Fruit fly (Drosophila melanogaster) whole organism, embryonic: Measurements from ENCODE around the gene CG6142.
A peak's percentile ranks its signal among the peaks of the same experiment; 100 is the strongest.

ENCODE experiments used
- B-H2 ChIP-seq: fragments of 200-800 bp; sonication (Bioruptor generic); optimal IDR thresholded peaks from 2 replicates; lab custom pipeline; 2018; ENCODE audit warnings: missing biosample characterization, mild to moderate bottlenecking, missing genetic modification characterization
- Bteb2 ChIP-seq: fragments of 200-800 bp; sonication (Bioruptor generic); optimal IDR thresholded peaks from 2 replicates; lab custom pipeline; 2016; ENCODE audit warnings: missing biosample characterization, missing genetic modification characterization
- C15 ChIP-seq: fragments of 200-800 bp; sonication (Bioruptor generic); IDR thresholded peaks from 3 replicates; pipeline ENCODE4 v1.3.6; 2022; ENCODE audit warnings: missing biosample characterization, missing genetic modification characterization
- CG10267 ChIP-seq: fragments of 200-800 bp; sonication (Bioruptor generic); optimal IDR thresholded peaks from 2 replicates; lab custom pipeline; 2018; ENCODE audit warnings: missing biosample characterization, mild to moderate bottlenecking, missing genetic modification characterization, moderate library complexity
- CG10274 ChIP-seq: fragments of 200-800 bp; sonication (Bioruptor generic); optimal IDR thresholded peaks from 3 replicates; lab custom pipeline; 2017; ENCODE audit warnings: missing biosample characterization, mild to moderate bottlenecking, missing genetic modification characterization
- CG10366 ChIP-seq: fragments of 200-800 bp; sonication (Bioruptor generic); IDR thresholded peaks from 2 replicates; pipeline ENCODE4 v1.3.6; 2022; ENCODE audit warnings: missing biosample characterization, missing genetic modification characterization
- CG10565 ChIP-seq: fragments of 200-800 bp; sonication (Bioruptor generic); optimal IDR thresholded peaks from 3 replicates; lab custom pipeline; 2016; ENCODE audit warnings: missing biosample characterization, mild to moderate bottlenecking, missing genetic modification characterization
- CG10654 ChIP-seq: fragments of 200-800 bp; sonication (Bioruptor generic); optimal IDR thresholded peaks from 2 replicates; lab custom pipeline; 2016; ENCODE audit warnings: missing biosample characterization, missing genetic modification characterization
- CG11398 ChIP-seq: fragments of 200-800 bp; sonication (Bioruptor generic); optimal IDR thresholded peaks from 2 replicates; lab custom pipeline; 2016; ENCODE audit warnings: missing biosample characterization, missing genetic modification characterization
- CG11456 ChIP-seq: fragments of 200-800 bp; sonication (Bioruptor generic); IDR thresholded peaks from 3 replicates; pipeline ENCODE4 v1.3.6; 2022; ENCODE audit warnings: missing biosample characterization, missing genetic modification characterization
- CG1233 ChIP-seq: fragments of 200-800 bp; sonication (Bioruptor generic); optimal IDR thresholded peaks from 4 replicates; lab custom pipeline; 2018; ENCODE audit warnings: missing biosample characterization, mild to moderate bottlenecking, missing genetic modification characterization
- CG14050 ChIP-seq: fragments of 200-800 bp; sonication (Bioruptor generic); IDR thresholded peaks from 3 replicates; pipeline ENCODE4 v1.3.6; 2022; ENCODE audit warnings: missing biosample characterization, missing genetic modification characterization
- CG14710 ChIP-seq: fragments of 200-800 bp; sonication (Bioruptor generic); optimal IDR thresholded peaks from 3 replicates; lab custom pipeline; 2019; ENCODE audit warnings: missing biosample characterization, mild to moderate bottlenecking, missing genetic modification characterization, moderate library complexity
- CG15011 ChIP-seq: fragments of 200-800 bp; sonication (Bioruptor generic); optimal IDR thresholded peaks from 3 replicates; lab custom pipeline; 2018; ENCODE audit warnings: missing biosample characterization, mild to moderate bottlenecking, missing genetic modification characterization
- CG1602 ChIP-seq: fragments of 200-800 bp; sonication (Bioruptor generic); optimal IDR thresholded peaks from 3 replicates; lab custom pipeline; 2016; ENCODE audit warnings: missing biosample characterization, missing genetic modification characterization
- CG16779 ChIP-seq: fragments of 200-800 bp; sonication (Bioruptor generic); IDR thresholded peaks from 2 replicates; pipeline ENCODE4 v1.3.6; 2022; ENCODE audit warnings: missing biosample characterization, missing genetic modification characterization
- CG17361 ChIP-seq: fragments of 200-800 bp; sonication (Bioruptor generic); IDR thresholded peaks from 3 replicates; pipeline ENCODE4 v1.3.6; 2022; ENCODE audit warnings: missing biosample characterization, missing genetic modification characterization
- CG2678 ChIP-seq: fragments of 200-800 bp; sonication (Bioruptor generic); optimal IDR thresholded peaks from 3 replicates; lab custom pipeline; 2019; ENCODE audit warnings: missing biosample characterization, mild to moderate bottlenecking, missing genetic modification characterization, moderate library complexity
- CG30020 ChIP-seq: fragments of 200-800 bp; optimal IDR thresholded peaks from 2 replicates; lab custom pipeline; 2019; ENCODE audit warnings: missing biosample characterization, mild to moderate bottlenecking, missing genetic modification characterization, moderate library complexity
- CG30403 ChIP-seq: fragments of 200-800 bp; sonication (Bioruptor generic); optimal IDR thresholded peaks from 3 replicates; lab custom pipeline; 2016; ENCODE audit warnings: missing biosample characterization, missing genetic modification characterization
- CG31388 ChIP-seq: fragments of 200-800 bp; sonication (Bioruptor generic); optimal IDR thresholded peaks from 2 replicates; lab custom pipeline; 2016; ENCODE audit warnings: missing biosample characterization, missing genetic modification characterization
- CG34376 ChIP-seq: fragments of 200-800 bp; sonication (Bioruptor generic); optimal IDR thresholded peaks from 2 replicates; lab custom pipeline; 2018; ENCODE audit warnings: missing biosample characterization, mild to moderate bottlenecking, missing genetic modification characterization
- CG4424 ChIP-seq: fragments of 200-800 bp; sonication (Bioruptor generic); optimal IDR thresholded peaks from 3 replicates; lab custom pipeline; 2016; ENCODE audit warnings: missing biosample characterization, missing genetic modification characterization
- CG6254 ChIP-seq: fragments of 200-800 bp; sonication (Bioruptor generic); optimal IDR thresholded peaks from 3 replicates; lab custom pipeline; 2017; ENCODE audit warnings: mild to moderate bottlenecking, missing biosample characterization, missing genetic modification reagents, missing genetic modification characterization
- CG6683 ChIP-seq: fragments of 200-800 bp; sonication (Bioruptor generic); optimal IDR thresholded peaks from 2 replicates; lab custom pipeline; 2017; ENCODE audit warnings: missing biosample characterization, mild to moderate bottlenecking, missing genetic modification characterization, missing genetic modification reagents
- E2f1 ChIP-seq: fragments of 200-800 bp; sonication (Bioruptor generic); IDR thresholded peaks from 2 replicates; pipeline ENCODE4 v1.3.6; 2022; ENCODE audit warnings: missing biosample characterization, missing genetic modification characterization
- MBD-R2 ChIP-seq: fragments of 200-800 bp; sonication (Bioruptor generic); IDR thresholded peaks from 2 replicates; pipeline ENCODE4 v1.3.6; 2022; ENCODE audit warnings: missing biosample characterization, missing genetic modification characterization
- Meics ChIP-seq: fragments of 200-800 bp; sonication (Bioruptor generic); optimal IDR thresholded peaks from 2 replicates; lab custom pipeline; 2017; ENCODE audit warnings: missing biosample characterization, mild to moderate bottlenecking, missing genetic modification characterization
- NFAT ChIP-seq: fragments of 200-800 bp; sonication (Bioruptor generic); IDR thresholded peaks from 2 replicates; pipeline ENCODE4 v1.3.6; 2022; ENCODE audit warnings: missing biosample characterization, missing genetic modification characterization
- Nf-YB ChIP-seq: fragments of 200-800 bp; sonication (Bioruptor generic); optimal IDR thresholded peaks from 3 replicates; lab custom pipeline; 2019; ENCODE audit warnings: missing biosample characterization, mild to moderate bottlenecking, missing genetic modification characterization, moderate library complexity
- Oaz ChIP-seq: fragments of 200-800 bp; sonication (Bioruptor generic); IDR thresholded peaks from 2 replicates; pipeline ENCODE4 v1.3.6; 2022; ENCODE audit warnings: missing biosample characterization, missing genetic modification characterization
- Opbp ChIP-seq: fragments of 200-800 bp; sonication (Bioruptor generic); IDR thresholded peaks from 3 replicates; pipeline ENCODE4 v1.3.6; 2022; ENCODE audit warnings: missing biosample characterization, missing genetic modification characterization; ENCODE audit not compliant: partially characterized antibody
- Scr ChIP-seq: fragments of 200-800 bp; sonication (Bioruptor generic); IDR thresholded peaks from 2 replicates; pipeline ENCODE4 v1.3.6; 2022; ENCODE audit warnings: missing biosample characterization, missing genetic modification characterization; ENCODE audit not compliant: partially characterized antibody
- Sin3A ChIP-seq: fragments of >200 bp; optimal IDR thresholded peaks from 2 replicates; lab custom pipeline; 2018
- Vsx1 ChIP-seq: fragments of 200-800 bp; sonication (Bioruptor generic); optimal IDR thresholded peaks from 2 replicates; lab custom pipeline; 2017; ENCODE audit warnings: missing biosample characterization, mild to moderate bottlenecking, missing genetic modification characterization, missing genetic modification reagents
- ap ChIP-seq: fragments of 200-800 bp; sonication (Bioruptor generic); IDR thresholded peaks from 2 replicates; pipeline ENCODE4 v1.3.6; 2022; ENCODE audit warnings: missing biosample characterization, missing genetic modification characterization
- ash1 ChIP-seq: fragments of 200-800 bp; sonication (Bioruptor generic); optimal IDR thresholded peaks from 2 replicates; lab custom pipeline; 2018; ENCODE audit warnings: missing biosample characterization, mild to moderate bottlenecking, missing genetic modification characterization
- bigmax ChIP-seq: fragments of 200-800 bp; sonication (Bioruptor generic); optimal IDR thresholded peaks from 2 replicates; lab custom pipeline; 2018; ENCODE audit warnings: missing biosample characterization, mild to moderate bottlenecking, missing genetic modification characterization
- cato ChIP-seq: fragments of 200-800 bp; sonication (Bioruptor generic); optimal IDR thresholded peaks from 2 replicates; lab custom pipeline; 2016; ENCODE audit warnings: missing biosample characterization, missing genetic modification characterization, borderline replicate concordance
- corto ChIP-seq: fragments of 200-800 bp; sonication (Bioruptor generic); optimal IDR thresholded peaks from 2 replicates; lab custom pipeline; 2016; ENCODE audit warnings: missing biosample characterization, mild to moderate bottlenecking, missing genetic modification characterization, moderate library complexity
- dmrt99B ChIP-seq: fragments of 200-800 bp; sonication (Bioruptor generic); optimal IDR thresholded peaks from 2 replicates; lab custom pipeline; 2018; ENCODE audit warnings: missing biosample characterization, mild to moderate bottlenecking, missing genetic modification characterization, moderate library complexity
- ham ChIP-seq: fragments of 200-800 bp; sonication (Bioruptor generic); IDR thresholded peaks from 2 replicates; pipeline ENCODE4 v1.3.6; 2022; ENCODE audit warnings: missing biosample characterization, missing genetic modification characterization
- her ChIP-seq: fragments of 200-800 bp; sonication (Bioruptor generic); optimal IDR thresholded peaks from 2 replicates; lab custom pipeline; 2016; ENCODE audit warnings: missing biosample characterization, missing genetic modification characterization
- kah ChIP-seq: fragments of 200-800 bp; sonication (Bioruptor generic); optimal IDR thresholded peaks from 2 replicates; lab custom pipeline; 2018; ENCODE audit warnings: missing biosample characterization, mild to moderate bottlenecking, missing genetic modification characterization
- lilli ChIP-seq: fragments of 200-800 bp; sonication (Bioruptor generic); optimal IDR thresholded peaks from 3 replicates; lab custom pipeline; 2016; ENCODE audit warnings: missing biosample characterization, missing genetic modification characterization
- nau ChIP-seq: fragments of 200-800 bp; sonication (Bioruptor generic); optimal IDR thresholded peaks from 3 replicates; lab custom pipeline; 2017; ENCODE audit warnings: missing biosample characterization, mild to moderate bottlenecking, missing genetic modification characterization, missing genetic modification reagents
- otp ChIP-seq: fragments of 200-800 bp; sonication (Bioruptor generic); IDR thresholded peaks from 3 replicates; pipeline ENCODE4, ENCODE4 v1.3.6; 2022; ENCODE audit warnings: missing biosample characterization, missing genetic modification characterization
- schlank ChIP-seq: fragments of 200-800 bp; sonication (Bioruptor generic); optimal IDR thresholded peaks from 2 replicates; lab custom pipeline; 2018; ENCODE audit warnings: missing biosample characterization, mild to moderate bottlenecking, missing genetic modification characterization
- sd ChIP-seq: fragments of 200-800 bp; sonication (Bioruptor generic); optimal IDR thresholded peaks from 3 replicates; lab custom pipeline; 2018; ENCODE audit warnings: missing biosample characterization, mild to moderate bottlenecking, missing genetic modification characterization, moderate library complexity
- stwl ChIP-seq: fragments of 200-800 bp; sonication (Bioruptor generic); optimal IDR thresholded peaks from 3 replicates; lab custom pipeline; 2018; ENCODE audit warnings: missing biosample characterization, mild to moderate bottlenecking, missing genetic modification characterization, moderate library complexity

Gene CG6142

DNA sequence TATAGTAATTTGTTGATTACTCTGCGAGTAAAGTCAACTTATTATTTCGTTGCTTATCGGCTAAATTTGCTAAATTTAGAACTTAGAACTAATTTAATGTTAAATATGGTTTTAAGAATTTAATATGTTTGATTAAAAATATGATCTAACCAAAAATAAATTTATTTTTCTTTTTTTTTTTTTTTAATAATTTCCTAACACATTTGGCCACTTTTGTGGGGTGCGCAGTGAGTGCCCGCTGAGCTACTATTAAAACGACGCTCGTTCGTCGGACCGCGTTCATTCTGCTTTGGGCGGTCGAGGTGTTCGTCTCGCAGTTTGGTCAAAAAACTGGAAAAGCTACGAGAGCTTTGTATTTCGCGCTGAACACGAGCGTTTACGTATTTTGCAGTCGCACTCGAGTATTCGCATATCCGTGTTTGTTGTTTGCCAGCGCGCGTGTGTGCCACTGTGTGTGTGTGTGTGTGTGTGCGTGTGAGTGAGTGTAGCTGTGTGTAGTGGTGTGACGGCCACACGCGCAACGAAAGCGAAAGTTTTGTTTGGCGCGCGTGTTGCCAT lies 26.3 kb upstream of the CG6142 start, which contains the start of gene Cipc (continued):
- TF ChIP-seq CG10654 (GFP tag; lab: Kevin White, UChicago): peak; percentile 66
- no peak for TF ChIP-seq ham (GFP tag; lab: Robert Waterston, UW)
- peak; percentile 70; the same call in 1 of the 2 replicates for TF ChIP-seq CG16779 (GFP tag; lab: Robert Waterston, UW)
- no peak for TF ChIP-seq Opbp (GFP tag; lab: Robert Waterston, UW)
- TF ChIP-seq Nf-YB (GFP tag; lab: Kevin White, UChicago): peak; percentile 70
- peak; percentile 73 for TF ChIP-seq CG14050
- TF ChIP-seq CG10274 (GFP tag; lab: Kevin White, UChicago): peak; percentile 35
- 0 out of 3 replicates have a peak, but pooled peaks have one; percentile 47 for TF ChIP-seq otp (GFP tag; lab: Robert Waterston, UW)
- TF ChIP-seq CG10366: no peak; the same call in none of the 2 replicates
- TF ChIP-seq CG6683 (GFP tag; lab: Kevin White, UChicago): peak; percentile 61
- no peak for TF ChIP-seq schlank
- TF ChIP-seq CG10565 (GFP tag; lab: Kevin White, UChicago): no peak
- TF ChIP-seq corto (GFP tag; lab: Kevin White, UChicago): no peak
- TF ChIP-seq lilli (GFP tag; lab: Kevin White, UChicago): no peak
- peak; percentile 72 for TF ChIP-seq CG1233 (GFP tag; lab: Kevin White, UChicago)
- TF ChIP-seq Oaz (GFP tag; lab: Robert Waterston, UW): no peak
- peak; percentile 90 for TF ChIP-seq Meics (GFP tag; lab: Kevin White, UChicago)
- TF ChIP-seq Vsx1: peak; percentile 55
- TF ChIP-seq CG14710 (tag; lab: Kevin White, UChicago): peak; percentile 28
- TF ChIP-seq CG15011 (GFP tag; lab: Kevin White, UChicago): peak; percentile 48
- TF ChIP-seq Scr: no peak
- peak; percentile 4 for TF ChIP-seq her (GFP tag; lab: Kevin White, UChicago)
- peak; percentile 42 for TF ChIP-seq nau (GFP tag; lab: Kevin White, UChicago)
- no peak for TF ChIP-seq ash1 (GFP tag; lab: Kevin White, UChicago)
- peak; percentile 90 for TF ChIP-seq CG2678
- no peak for TF ChIP-seq Sin3A (lab: Kevin White, UChicago)
- TF ChIP-seq CG6254 (GFP tag; lab: Kevin White, UChicago): peak; percentile 17
- peak; percentile 6 for TF ChIP-seq CG30020 (tag; lab: Kevin White, UChicago)
- TF ChIP-seq bigmax (GFP tag; lab: Kevin White, UChicago): no peak
- peak; percentile 82 for TF ChIP-seq dmrt99B (tag; lab: Kevin White, UChicago)
- peak; percentile 23 for TF ChIP-seq CG1602 (GFP tag; lab: Kevin White, UChicago)
- TF ChIP-seq CG17361 (GFP tag; lab: Robert Waterston, UW): peak; percentile 70; the same call in 2 of the 3 replicates
- TF ChIP-seq MBD-R2: peak; percentile 17; the same call in 1 of the 2 replicates
- no peak for TF ChIP-seq CG11398 (GFP tag; lab: Kevin White, UChicago)
- TF ChIP-seq ap (GFP tag; lab: Robert Waterston, UW): peak; percentile 48
- TF ChIP-seq sd: peak; percentile 71
- TF ChIP-seq CG34376: peak; percentile 71
- TF ChIP-seq C15 (GFP tag; lab: Robert Waterston, UW): 0 out of 3 replicates have a peak, but pooled peaks have one; percentile 32
- peak; percentile 63 for TF ChIP-seq CG10267 (tag; lab: Kevin White, UChicago)
- TF ChIP-seq NFAT (GFP tag; lab: Robert Waterston, UW): peak; percentile 61
- no peak for TF ChIP-seq CG31388 (GFP tag; lab: Kevin White, UChicago)
- TF ChIP-seq CG30403 (GFP tag; lab: Kevin White, UChicago): peak; percentile 43
- no peak for TF ChIP-seq stwl (tag; lab: Kevin White, UChicago)
- peak; percentile 80 for TF ChIP-seq CG11456 (GFP tag; lab: Robert Waterston, UW)
- no peak for TF ChIP-seq Bteb2 (GFP tag; lab: Kevin White, UChicago)
- peak; percentile 65 for TF ChIP-seq E2f1 (GFP tag; lab: Robert Waterston, UW)
- TF ChIP-seq kah (GFP tag; lab: Kevin White, UChicago): peak; percentile 52
- peak; percentile 26 for TF ChIP-seq cato (GFP tag; lab: Kevin White, UChicago)
- peak; percentile 50 for TF ChIP-seq B-H2 (GFP tag; lab: Kevin White, UChicago)
- TF ChIP-seq CG4424 (GFP tag; lab: Kevin White, UChicago): peak; percentile 72
